Worm (Caenorhabditis elegans) whole organism, early embryonic: ENCODE measurements around the gene cpr-3.

ENCODE experiments used
- B0310.2 ChIP-seq: sonication (generic microtip); optimal IDR thresholded peaks from 2 replicates; lab custom pipeline; 2016; ENCODE audit warnings: mild to moderate bottlenecking, missing genetic modification characterization, missing compliant biosample characterization
- F13C5.2 ChIP-seq: sonication (generic microtip); optimal IDR thresholded peaks from 2 replicates; lab custom pipeline; 2017; ENCODE audit warnings: mild to moderate bottlenecking, missing genetic modification characterization, inconsistent platforms, missing compliant biosample characterization
- aly-1 ChIP-seq: sonication (generic microtip); optimal IDR thresholded peaks from 2 replicates; lab custom pipeline; 2016; ENCODE audit warnings: missing genetic modification characterization, missing compliant biosample characterization
- ama-1 ChIP-seq: fragments of 150-350 bp; optimal IDR thresholded peaks from 2 replicates; lab custom pipeline; 2014
- ceh-13 ChIP-seq: fragments of 200-800 bp; sonication (Bioruptor generic); optimal IDR thresholded peaks from 2 replicates; lab custom pipeline; 2018; ENCODE audit warnings: mild to moderate bottlenecking, missing genetic modification characterization, missing compliant biosample characterization
- ceh-36 ChIP-seq: sonication (generic microtip); optimal IDR thresholded peaks from 2 replicates; lab custom pipeline; 2016; ENCODE audit warnings: missing genetic modification characterization, inconsistent platforms, missing compliant biosample characterization
- ets-7 ChIP-seq: sonication (generic microtip); optimal IDR thresholded peaks from 2 replicates; lab custom pipeline; 2016; ENCODE audit warnings: missing genotype, missing genetic modification characterization, missing compliant biosample characterization
- flt-1 ChIP-seq: fragments of 200-800 bp; sonication (Bioruptor generic); IDR thresholded peaks from 2 replicates; pipeline ENCODE4 v1.3.6; 2022; ENCODE audit warnings: missing genetic modification characterization, missing compliant biosample characterization
- hmbx-1 ChIP-seq: sonication (generic microtip); optimal IDR thresholded peaks from 2 replicates; lab custom pipeline; 2016; ENCODE audit warnings: mild to moderate bottlenecking, missing genetic modification characterization, missing compliant biosample characterization
- hmg-4 ChIP-seq: fragments of 200-800 bp; sonication (Bioruptor generic); optimal IDR thresholded peaks from 2 replicates; lab custom pipeline; 2018; ENCODE audit warnings: mild to moderate bottlenecking, missing genetic modification characterization, missing compliant biosample characterization
- hnd-1 ChIP-seq: sonication (generic microtip); optimal IDR thresholded peaks from 2 replicates; lab custom pipeline; 2016; ENCODE audit warnings: missing genetic modification characterization, missing compliant biosample characterization
- pes-1 ChIP-seq: fragments of 200-800 bp; sonication (Bioruptor generic); IDR thresholded peaks from 2 replicates; pipeline ENCODE4 v1.3.6; 2022; ENCODE audit warnings: missing genetic modification reagents, missing genetic modification characterization, missing compliant biosample characterization
- scrt-1 ChIP-seq: fragments of 200-800 bp; sonication (Bioruptor generic); IDR thresholded peaks from 2 replicates; pipeline ENCODE4 v1.3.6; 2022; ENCODE audit warnings: missing genetic modification characterization, missing compliant biosample characterization
- sea-1 ChIP-seq: fragments of 200-800 bp; sonication (Bioruptor generic); conservative IDR thresholded peaks from 2 replicates; pipeline ENCODE4 v1.3.6; 2022; ENCODE audit warnings: missing genetic modification characterization, missing compliant biosample characterization
- tbx-11 ChIP-seq: fragments of 200-800 bp; sonication (Bioruptor generic); IDR thresholded peaks from 2 replicates; pipeline ENCODE4 v1.3.6; 2022; ENCODE audit warnings: missing genetic modification characterization, missing compliant biosample characterization
- tbx-37 ChIP-seq: fragments of 200-800 bp; sonication (Bioruptor generic); conservative IDR thresholded peaks from 2 replicates; pipeline ENCODE4 v1.3.6; 2022; ENCODE audit warnings: missing genetic modification reagents, missing genetic modification characterization, missing compliant biosample characterization
- tra-4 ChIP-seq: sonication (generic microtip); optimal IDR thresholded peaks from 2 replicates; lab custom pipeline; 2017; ENCODE audit warnings: missing genetic modification characterization, missing compliant biosample characterization

The cpr-3 gene

ce11 chrV:15298597-15298996 is at the start of gene cpr-3:
Gene cpr-3 (minus strand): TSS chrV:15298700.
- TF ChIP-seq hmg-4 (GFP tag; lab: Kevin White, UChicago) (no peak), scrt-1 (no peak), F13C5.2 (no peak), pes-1 (GFP tag; lab: Robert Waterston, UW) (no peak), hmbx-1 (tag; lab: Kevin White, UChicago) (no peak), ceh-36 (tag; lab: Kevin White, UChicago) (no peak), tra-4 (tag; lab: Kevin White, UChicago) (no peak)

ce11 chrV:15347292-15347691 is 48.8 kb upstream of the cpr-3 start, which contains the start of gene C29F3.3:
Gene C29F3.3 (minus strand): TSS chrV:15347392.
- TF ChIP-seq sea-1 (GFP tag; lab: Robert Waterston, UW) (no peak), B0310.2 (tag; lab: Kevin White, UChicago) (no peak), hmg-4 (GFP tag; lab: Kevin White, UChicago) (no peak)

ce11 chrV:15344481-15344880 is 46.0 kb upstream of the cpr-3 start, which contains the start of gene wrt-8:
Gene wrt-8 (minus strand): TSS chrV:15344581.
- TF ChIP-seq ama-1 (lab: Kevin White, UChicago) (no peak), tbx-37 (no peak), B0310.2 (tag; lab: Kevin White, UChicago) (no peak), hmbx-1 (tag; lab: Kevin White, UChicago) (no peak), ets-7 (no peak), flt-1 (GFP tag; lab: Robert Waterston, UW) (no peak), pes-1 (GFP tag; lab: Robert Waterston, UW) (no peak), F13C5.2 (no peak), hnd-1 (tag; lab: Kevin White, UChicago) (no peak)

- no peak for TF ChIP-seq F13C5.2
These were observed 42.9 kb upstream of the cpr-3 start, which contains the start of gene clec-229 for ce11 chrV:15341404-15341803. Gene clec-229 (minus strand): TSS chrV:15341504.

ce11 chrV:15339363-15339762 is 40.9 kb upstream of the cpr-3 start, which contains the start of gene clec-228:
Gene clec-228 (minus strand): TSS chrV:15339463.
- TF ChIP-seq flt-1 (GFP tag; lab: Robert Waterston, UW) (no peak), hnd-1 (tag; lab: Kevin White, UChicago) (no peak), hmbx-1 (tag; lab: Kevin White, UChicago) (no peak), aly-1 (tag; lab: Kevin White, UChicago) (no peak), F13C5.2 (no peak), ceh-13 (GFP tag; lab: Kevin White, UChicago) (no peak), tbx-11 (no peak), hmg-4 (GFP tag; lab: Kevin White, UChicago) (no peak), tbx-37 (no peak), pes-1 (GFP tag; lab: Robert Waterston, UW) (no peak), ets-7 (no peak), sea-1 (GFP tag; lab: Robert Waterston, UW) (no peak), ceh-36 (tag; lab: Kevin White, UChicago) (no peak), ama-1 (lab: Kevin White, UChicago) (no peak), tra-4 (tag; lab: Kevin White, UChicago) (no peak), B0310.2 (tag; lab: Kevin White, UChicago) (no peak)

ce11 chrV:15337405-15337804 is 38.9 kb upstream of the cpr-3 start, which contains the start of gene wrt-7:
Gene wrt-7 (minus strand): TSS chrV:15337505.
- TF ChIP-seq scrt-1 (no peak), sea-1 (GFP tag; lab: Robert Waterston, UW) (no peak), hnd-1 (tag; lab: Kevin White, UChicago) (no peak), aly-1 (tag; lab: Kevin White, UChicago) (no peak)

- TF ChIP-seq tra-4 (tag; lab: Kevin White, UChicago) (no peak), B0310.2 (tag; lab: Kevin White, UChicago) (no peak), ceh-13 (GFP tag; lab: Kevin White, UChicago) (no peak), ama-1 (lab: Kevin White, UChicago) (no peak), scrt-1 (no peak), pes-1 (GFP tag; lab: Robert Waterston, UW) (no peak), sea-1 (GFP tag; lab: Robert Waterston, UW) (no peak), ceh-36 (tag; lab: Kevin White, UChicago) (no peak), flt-1 (GFP tag; lab: Robert Waterston, UW) (no peak), hmbx-1 (tag; lab: Kevin White, UChicago) (no peak), tbx-11 (no peak), ets-7 (no peak), hmg-4 (GFP tag; lab: Kevin White, UChicago) (no peak)
These were observed 34.4 kb upstream of the cpr-3 start, which contains the start of gene srw-113 for ce11 chrV:15332851-15333250. Gene srw-113 (plus strand): TSS chrV:15333151.

ce11 chrV:15330314-15330713 is 31.8 kb upstream of the cpr-3 start, which contains the start of gene srh-295:
Gene srh-295 (plus strand): TSS chrV:15330614.
- TF ChIP-seq tra-4 (tag; lab: Kevin White, UChicago) (no peak), ets-7 (no peak), sea-1 (GFP tag; lab: Robert Waterston, UW) (no peak), ceh-36 (tag; lab: Kevin White, UChicago) (no peak), pes-1 (GFP tag; lab: Robert Waterston, UW) (no peak), ama-1 (lab: Kevin White, UChicago) (no peak), hnd-1 (tag; lab: Kevin White, UChicago) (no peak), B0310.2 (tag; lab: Kevin White, UChicago) (no peak), F13C5.2 (no peak)
